Worm (Caenorhabditis elegans): ENCODE measurements around the gene ZK1290.14.
A peak's percentile ranks its signal among the peaks of the same experiment; 100 is the strongest.

ZK1290.14 gene

DNA sequence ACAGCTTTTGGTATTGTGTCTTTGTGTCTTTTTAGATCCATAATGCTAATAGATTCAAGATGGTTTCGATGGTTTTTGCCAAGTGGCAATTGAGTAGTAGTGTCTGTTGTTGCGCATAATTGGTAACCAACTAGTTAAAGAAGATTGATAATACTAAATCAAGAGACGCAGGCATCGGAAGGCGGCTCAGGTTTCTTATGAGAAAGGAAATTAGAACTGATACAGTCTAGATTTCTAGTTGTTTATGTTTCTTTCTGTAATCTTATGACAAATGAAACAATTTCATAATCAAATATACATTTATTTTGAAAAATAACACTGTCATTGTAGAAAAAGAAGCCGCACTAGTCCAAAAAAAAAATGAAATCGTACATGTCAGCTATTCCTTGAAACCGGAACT is 1.6 kb downstream of the ZK1290.14 start, which contains the start of gene ZK1290.10:
TSS of gene ZK1290.10 (minus strand) at position 101 of the 400 bp plus-strand sequence.
- TF ChIP-seq ztf-11 (tag; optimal IDR thresholded peaks at IDR 0.05) (no peak), ama-1 (optimal IDR thresholded peaks at IDR 0.05) (no peak), jun-1 (tag; optimal IDR thresholded peaks at IDR 0.05) (no peak), daf-12 (tag; optimal IDR thresholded peaks at IDR 0.05) (no peak), nhr-11 (tag; optimal IDR thresholded peaks at IDR 0.05) (no peak), nhr-76 (tag; optimal IDR thresholded peaks at IDR 0.05) (no peak), tbx-2 (tag; optimal IDR thresholded peaks at IDR 0.05) (no peak), elt-3 (tag; optimal IDR thresholded peaks at IDR 0.05) (no peak), skn-1 (tag; optimal IDR thresholded peaks at IDR 0.05) (no peak), mdl-1 (tag; optimal IDR thresholded peaks at IDR 0.05) (no peak), zag-1 (tag; optimal IDR thresholded peaks at IDR 0.05) (no peak), eor-1 (tag; optimal IDR thresholded peaks at IDR 0.05) (no peak), nhr-25 (tag; optimal IDR thresholded peaks at IDR 0.05) (no peak), nhr-23 (tag; optimal IDR thresholded peaks at IDR 0.05) (no peak), snpc-4 (tag; optimal IDR thresholded peaks at IDR 0.05) (no peak), lin-39 (tag; optimal IDR thresholded peaks at IDR 0.05) (no peak), elt-2 (tag; optimal IDR thresholded peaks at IDR 0.05) (no peak)

DNA sequence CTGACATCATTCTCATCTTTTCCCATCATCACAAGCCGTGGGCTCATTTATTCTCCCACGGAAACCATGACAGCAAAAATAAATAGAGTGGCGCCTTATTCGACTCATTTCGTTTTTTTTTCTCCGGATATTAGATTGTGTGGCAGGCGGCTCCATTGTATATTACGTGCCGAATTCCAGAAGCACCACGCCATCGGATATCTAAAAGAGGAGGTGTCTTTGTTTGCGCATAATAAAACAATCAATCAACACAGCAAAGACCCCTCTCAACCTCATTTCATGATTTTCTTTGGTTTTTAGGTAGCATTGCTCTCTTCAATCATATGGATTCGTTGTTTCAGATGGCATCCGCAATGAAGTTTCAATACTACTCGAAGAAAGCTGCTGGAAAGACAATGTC is 6.4 kb downstream of the ZK1290.14 start, which contains the start of gene tph-1:
TSS of gene tph-1 (plus strand) at position 301 of the 400 bp plus-strand sequence.
- TF ChIP-seq jun-1 (tag; optimal IDR thresholded peaks at IDR 0.05): no peak
- no peak for TF ChIP-seq ztf-4 (tag; optimal IDR thresholded peaks at IDR 0.05)
- TF ChIP-seq nfya-1 (tag; optimal IDR thresholded peaks at IDR 0.05; ENCODE audit: insufficient read depth): no peak
- TF ChIP-seq ama-1 (optimal IDR thresholded peaks at IDR 0.05): no peak
- TF ChIP-seq elt-3 (tag; optimal IDR thresholded peaks at IDR 0.05): no peak
- no peak for TF ChIP-seq tbx-2 (tag; optimal IDR thresholded peaks at IDR 0.05)
- TF ChIP-seq nhr-11 (tag; optimal IDR thresholded peaks at IDR 0.05): no peak
- TF ChIP-seq lsy-12 (tag; optimal IDR thresholded peaks at IDR 0.05): no peak
- TF ChIP-seq fkh-10 (GFP tag; optimal IDR thresholded peaks at IDR 0.05): no peak
- no peak for TF ChIP-seq ceh-28 (tag; optimal IDR thresholded peaks at IDR 0.05)
- TF ChIP-seq egl-27 (tag; optimal IDR thresholded peaks at IDR 0.05): no peak
- TF ChIP-seq lin-39 (tag; optimal IDR thresholded peaks at IDR 0.05): no peak

DNA sequence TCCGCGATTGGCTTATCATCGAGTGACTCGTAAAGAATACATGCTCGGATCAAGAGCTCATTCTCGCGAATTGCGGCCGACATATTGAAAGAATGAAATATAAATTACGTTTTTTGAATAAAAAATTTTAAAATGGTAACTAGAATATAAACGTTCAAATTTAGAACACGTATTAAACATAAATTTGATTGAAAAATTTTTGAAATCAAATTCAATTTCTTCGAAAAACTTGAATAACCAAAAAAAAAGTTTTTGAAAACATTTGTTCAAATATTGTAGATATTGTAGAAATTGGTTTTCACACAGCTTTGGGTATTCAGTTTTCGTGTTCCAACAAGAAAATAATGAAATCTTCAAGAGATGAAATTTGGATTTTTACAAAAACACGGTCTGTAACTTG is 7.3 kb downstream of the ZK1290.14 start, which contains the start of gene fbxa-224:
TSS of gene fbxa-224 (minus strand) at position 101 of the 400 bp plus-strand sequence.
- no peak for TF ChIP-seq snpc-4 (tag; optimal IDR thresholded peaks at IDR 0.05)
- no peak for TF ChIP-seq ceh-9 (tag; optimal IDR thresholded peaks at IDR 0.05)
- TF ChIP-seq pha-4 (tag; optimal IDR thresholded peaks at IDR 0.05): no peak
- TF ChIP-seq nhr-23 (tag; optimal IDR thresholded peaks at IDR 0.05): no peak
- TF ChIP-seq R02D3.7 (tag; optimal IDR thresholded peaks at IDR 0.05): no peak
- TF ChIP-seq nhr-12 (tag; optimal IDR thresholded peaks at IDR 0.05): no peak

DNA sequence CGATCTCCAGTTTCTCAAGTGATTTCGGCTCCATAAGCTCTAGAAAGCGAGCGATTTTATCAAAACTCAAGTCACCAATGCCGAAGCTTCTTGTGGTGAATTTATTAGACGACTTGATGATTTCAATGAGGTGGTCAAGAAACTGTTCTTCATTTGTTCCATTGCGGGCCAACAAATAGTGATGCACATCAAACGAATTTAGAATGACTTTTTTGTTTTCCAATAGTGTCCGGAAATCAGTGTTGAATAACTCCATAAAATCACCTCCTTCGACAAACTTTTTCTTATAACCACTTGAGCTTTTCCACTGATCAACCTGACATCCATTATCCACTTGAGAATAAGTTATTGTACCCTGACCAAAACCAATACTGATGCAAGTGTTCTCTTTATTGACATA is 8.1 kb downstream of the ZK1290.14 start:
- TF ChIP-seq pha-4 (tag; optimal IDR thresholded peaks at IDR 0.05): no peak

DNA sequence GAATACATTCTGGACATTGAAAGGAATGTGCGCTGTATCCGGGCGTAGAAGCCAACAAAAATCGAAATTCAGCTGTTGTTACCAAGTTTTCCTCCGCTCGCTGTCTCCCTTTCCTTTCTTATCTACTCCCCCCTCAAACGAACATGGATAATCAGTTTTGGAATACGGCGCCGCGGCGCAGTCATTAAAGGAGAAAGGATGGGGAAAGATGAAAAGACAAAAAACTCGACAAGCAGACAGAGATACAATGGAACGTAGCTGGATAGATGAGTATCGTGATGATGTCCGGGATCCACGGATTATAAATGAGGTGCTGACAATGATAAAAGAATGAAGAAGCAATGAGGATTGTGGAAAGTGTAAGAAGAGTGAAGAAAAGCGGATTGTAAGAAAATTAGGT is 10.0 kb downstream of the ZK1290.14 start:
- no peak for TF ChIP-seq mml-1 (tag; optimal IDR thresholded peaks at IDR 0.05)
- no peak for TF ChIP-seq snpc-4 (tag; optimal IDR thresholded peaks at IDR 0.05)
- TF ChIP-seq ceh-9 (tag; optimal IDR thresholded peaks at IDR 0.05): no peak
- peak; percentile 29 to 77 (median 72) for TF ChIP-seq elt-3 (tag; optimal IDR thresholded peaks at IDR 0.05)
- no peak for TF ChIP-seq elt-1 (tag; optimal IDR thresholded peaks at IDR 0.05)
- TF ChIP-seq ztf-4 (tag; optimal IDR thresholded peaks at IDR 0.05): no peak
- TF ChIP-seq lin-39 (tag; optimal IDR thresholded peaks at IDR 0.05): no peak
- no peak for TF ChIP-seq fos-1 (tag; optimal IDR thresholded peaks at IDR 0.05)
- TF ChIP-seq ztf-11 (tag; optimal IDR thresholded peaks at IDR 0.05): no peak
- TF ChIP-seq ZK546.5 (tag; optimal IDR thresholded peaks at IDR 0.05): no peak
- no peak for TF ChIP-seq tbx-2 (tag; optimal IDR thresholded peaks at IDR 0.05)
- TF ChIP-seq R02D3.7 (tag; optimal IDR thresholded peaks at IDR 0.05): peak; percentile 36
- TF ChIP-seq eor-1 (tag; optimal IDR thresholded peaks at IDR 0.05): no peak
- no peak for TF ChIP-seq unc-39 (tag; optimal IDR thresholded peaks at IDR 0.05)
- TF ChIP-seq jun-1 (tag; optimal IDR thresholded peaks at IDR 0.05): no peak
- TF ChIP-seq sea-2 (GFP tag; optimal IDR thresholded peaks at IDR 0.05): no peak
- peak; percentile 89 for TF ChIP-seq ama-1 (optimal IDR thresholded peaks at IDR 0.05)
- no peak for TF ChIP-seq nhr-76 (tag; optimal IDR thresholded peaks at IDR 0.05)
- TF ChIP-seq lin-15B (tag; optimal IDR thresholded peaks at IDR 0.05): no peak
- no peak for TF ChIP-seq mdl-1 (tag; optimal IDR thresholded peaks at IDR 0.05)
- no peak for TF ChIP-seq daf-12 (tag; optimal IDR thresholded peaks at IDR 0.05)
- TF ChIP-seq aly-2 (tag; optimal IDR thresholded peaks at IDR 0.05): no peak
- TF ChIP-seq ceh-16 (tag; optimal IDR thresholded peaks at IDR 0.05): no peak
- TF ChIP-seq elt-2 (tag; optimal IDR thresholded peaks at IDR 0.05): no peak
- TF ChIP-seq nhr-77 (tag; optimal IDR thresholded peaks at IDR 0.05): no peak
- peak; percentile 9 for TF ChIP-seq nhr-25 (tag; optimal IDR thresholded peaks at IDR 0.05)
- peak; percentile 24 for TF ChIP-seq nfya-1 (tag; optimal IDR thresholded peaks at IDR 0.05; ENCODE audit: insufficient read depth)
- TF ChIP-seq nhr-23 (tag; optimal IDR thresholded peaks at IDR 0.05): peak; percentile 69
- TF ChIP-seq lsy-12 (tag; optimal IDR thresholded peaks at IDR 0.05): no peak
- TF ChIP-seq pha-4 (tag; optimal IDR thresholded peaks at IDR 0.05): no peak
- no peak for TF ChIP-seq fkh-2 (tag; optimal IDR thresholded peaks at IDR 0.05)
- no peak for TF ChIP-seq pqm-1 (tag; optimal IDR thresholded peaks at IDR 0.05)
- no peak for TF ChIP-seq egl-5 (tag; optimal IDR thresholded peaks at IDR 0.05)
- no peak for TF ChIP-seq egl-27 (tag; optimal IDR thresholded peaks at IDR 0.05)
- TF ChIP-seq ceh-28 (tag; optimal IDR thresholded peaks at IDR 0.05): peak; percentile 6
- TF ChIP-seq fkh-10 (GFP tag; optimal IDR thresholded peaks at IDR 0.05): no peak
- TF ChIP-seq nhr-43 (tag; optimal IDR thresholded peaks at IDR 0.05; ENCODE audit: poor library complexity, severe bottlenecking): peak; percentile 33

Data from whole organism, L3 larva.